Worm (Caenorhabditis elegans) whole organism, mixed stage, embryonic: ENCODE measurements around the gene F35H8.2.

Experiments used
- M03D4.4 ChIP-seq: sonication (generic microtip); optimal IDR thresholded peaks from 2 replicates; lab custom pipeline; 2017; ENCODE audit warnings: mild to moderate bottlenecking, missing genetic modification characterization, missing compliant biosample characterization
- bed-3 ChIP-seq: fragments of 200-800 bp; sonication (Bioruptor generic); optimal IDR thresholded peaks from 3 replicates; lab custom pipeline; 2018; ENCODE audit warnings: mild to moderate bottlenecking, missing genetic modification characterization, moderate library complexity, missing compliant biosample characterization
- blmp-1 ChIP-seq: fragments of 150-350 bp; optimal IDR thresholded peaks from 2 replicates; lab custom pipeline; 2014; ENCODE audit warnings: missing biosample characterization, missing genetic modification characterization
- ceh-39 ChIP-seq: fragments of 150-350 bp; optimal IDR thresholded peaks from 2 replicates; lab custom pipeline; 2014; ENCODE audit warnings: missing biosample characterization, missing genetic modification characterization
- ceh-43 ChIP-seq: fragments of 200-800 bp; sonication (Bioruptor generic); optimal IDR thresholded peaks from 2 replicates; lab custom pipeline; 2018; ENCODE audit warnings: mild to moderate bottlenecking, missing genetic modification characterization, moderate library complexity, missing compliant biosample characterization
- ces-1 ChIP-seq: fragments of 150-350 bp; optimal IDR thresholded peaks from 2 replicates; lab custom pipeline; 2014; ENCODE audit warnings: missing biosample characterization, missing genetic modification reagents, missing genetic modification characterization
- cnd-1 ChIP-seq: fragments of 200-800 bp; sonication (Bioruptor generic); optimal IDR thresholded peaks from 2 replicates; lab custom pipeline; 2018; ENCODE audit warnings: mild to moderate bottlenecking, missing genetic modification characterization, missing compliant biosample characterization
- drap-1 ChIP-seq: fragments of 200-800 bp; sonication (Bioruptor generic); optimal IDR thresholded peaks from 3 replicates; lab custom pipeline; 2018; ENCODE audit warnings: mild to moderate bottlenecking, missing genetic modification characterization, missing compliant biosample characterization
- elt-1 ChIP-seq: sonication (generic microtip); optimal IDR thresholded peaks from 2 replicates; lab custom pipeline; 2017; ENCODE audit warnings: missing genetic modification characterization, mild to moderate bottlenecking, missing compliant biosample characterization, antibody characterized with exemption, moderate library complexity, borderline replicate concordance; ENCODE audit not compliant: insufficient read depth
- flh-1 ChIP-seq: fragments of 200-800 bp; sonication (Bioruptor generic); optimal IDR thresholded peaks from 2 replicates; lab custom pipeline; 2018; ENCODE audit warnings: mild to moderate bottlenecking, missing genetic modification characterization, moderate library complexity, missing compliant biosample characterization
- hlh-1 ChIP-seq: fragments of 150-350 bp; optimal IDR thresholded peaks from 2 replicates; lab custom pipeline; 2014; ENCODE audit warnings: missing biosample characterization, missing genetic modification reagents, missing genetic modification characterization
- lin-13 ChIP-seq: fragments of 150-350 bp; optimal IDR thresholded peaks from 2 replicates; lab custom pipeline; 2014; ENCODE audit warnings: missing biosample characterization, missing genetic modification characterization
- lin-32 ChIP-seq: fragments of 200-800 bp; sonication (Bioruptor generic); optimal IDR thresholded peaks from 2 replicates; lab custom pipeline; 2018; ENCODE audit warnings: mild to moderate bottlenecking, missing genetic modification characterization, missing compliant biosample characterization
- mab-5 ChIP-seq: fragments of 150-350 bp; optimal IDR thresholded peaks from 2 replicates; lab custom pipeline; 2014; ENCODE audit warnings: missing biosample characterization, missing genetic modification characterization
- mep-1 ChIP-seq: fragments of 150-350 bp; optimal IDR thresholded peaks from 2 replicates; lab custom pipeline; 2017; ENCODE audit warnings: missing biosample characterization, missing genetic modification reagents, missing genetic modification characterization, inconsistent platforms
- mls-2 ChIP-seq: sonication (generic microtip); optimal IDR thresholded peaks from 2 replicates; lab custom pipeline; 2016; ENCODE audit warnings: mild to moderate bottlenecking, missing genetic modification characterization, moderate library complexity, missing compliant biosample characterization
- nhr-2 ChIP-seq: fragments of 150-350 bp; optimal IDR thresholded peaks from 2 replicates; lab custom pipeline; 2014; ENCODE audit warnings: missing biosample characterization, missing genetic modification characterization
- nhr-237 ChIP-seq: fragments of 150-350 bp; optimal IDR thresholded peaks from 2 replicates; lab custom pipeline; 2014; ENCODE audit warnings: missing biosample characterization, missing genetic modification characterization
- nhr-28 ChIP-seq: fragments of 150-350 bp; optimal IDR thresholded peaks from 2 replicates; lab custom pipeline; 2014; ENCODE audit warnings: missing biosample characterization, missing genetic modification characterization
- nhr-76 ChIP-seq: sonication (generic microtip); optimal IDR thresholded peaks from 2 replicates; lab custom pipeline; 2017; ENCODE audit warnings: missing biosample characterization, missing genetic modification characterization
- pha-4 ChIP-seq: fragments of 150-350 bp; optimal IDR thresholded peaks from 2 replicates; lab custom pipeline; 2018; ENCODE audit warnings: missing biosample characterization, missing genetic modification reagents, missing genetic modification characterization
- sem-2 ChIP-seq: fragments of 200-800 bp; sonication (Bioruptor generic); optimal IDR thresholded peaks from 2 replicates; lab custom pipeline; 2018; ENCODE audit warnings: mild to moderate bottlenecking, missing genetic modification characterization, missing compliant biosample characterization
- snpc-4 ChIP-seq: fragments of 150-350 bp; optimal IDR thresholded peaks from 2 replicates; lab custom pipeline; 2014; ENCODE audit warnings: missing biosample characterization, missing genetic modification characterization
- sptf-1 ChIP-seq: sonication (generic microtip); optimal IDR thresholded peaks from 2 replicates; lab custom pipeline; 2017; ENCODE audit warnings: mild to moderate bottlenecking, missing genetic modification characterization, moderate library complexity, missing compliant biosample characterization
- tbx-8 ChIP-seq: fragments of 200-800 bp; sonication (Bioruptor generic); optimal IDR thresholded peaks from 2 replicates; lab custom pipeline; 2018; ENCODE audit warnings: mild to moderate bottlenecking, missing genetic modification characterization, moderate library complexity, missing compliant biosample characterization
- unc-120 ChIP-seq: sonication (generic microtip); optimal IDR thresholded peaks from 2 replicates; lab custom pipeline; 2017; ENCODE audit warnings: missing genetic modification characterization, missing compliant biosample characterization; ENCODE audit not compliant: poor library complexity, severe bottlenecking
- unc-39 ChIP-seq: fragments of 150-350 bp; optimal IDR thresholded peaks from 2 replicates; lab custom pipeline; 2014; ENCODE audit warnings: missing biosample characterization, missing genetic modification characterization
- unc-62 ChIP-seq: fragments of 150-350 bp; optimal IDR thresholded peaks from 2 replicates; lab custom pipeline; 2014; ENCODE audit warnings: missing biosample characterization, missing genetic modification reagents, missing genetic modification characterization
- zip-8 ChIP-seq: fragments of 150-350 bp; optimal IDR thresholded peaks from 2 replicates; lab custom pipeline; 2014; ENCODE audit warnings: missing biosample characterization, missing genetic modification characterization

The F35H8.2 gene

ce11 chrII:9532011-9532410 lies 23.3 kb upstream of the F35H8.2 start, which contains the start of gene sra-9:
Gene sra-9, plus strand, starts transcription at chrII:9532311.
- no peak for TF ChIP-seq unc-39 (tag; lab: Kevin White, UChicago)
- TF ChIP-seq tbx-8 (GFP tag; lab: Kevin White, UChicago) = no peak
- no peak for TF ChIP-seq lin-32 (GFP tag; lab: Kevin White, UChicago)
- no peak for TF ChIP-seq mab-5
- no peak for TF ChIP-seq unc-120 (tag; lab: Kevin White, UChicago)
- no peak for TF ChIP-seq nhr-76 (tag; lab: Kevin White, UChicago)
- TF ChIP-seq elt-1 (tag; lab: Kevin White, UChicago) = no peak
- TF ChIP-seq blmp-1 (tag; lab: Kevin White, UChicago) = no peak
- no peak for TF ChIP-seq drap-1 (GFP tag; lab: Kevin White, UChicago)
- TF ChIP-seq ces-1 (GFP tag; lab: Kevin White, UChicago) = no peak
- TF ChIP-seq nhr-2 (tag; lab: Kevin White, UChicago) = no peak
- no peak for TF ChIP-seq mls-2 (tag; lab: Kevin White, UChicago)
- TF ChIP-seq sptf-1 (tag; lab: Kevin White, UChicago) = no peak
- TF ChIP-seq hlh-1 = no peak
- no peak for TF ChIP-seq snpc-4
- TF ChIP-seq ceh-39 = no peak
- no peak for TF ChIP-seq mep-1 (tag; lab: Kevin White, UChicago)
- TF ChIP-seq ceh-43 = no peak
- TF ChIP-seq nhr-28 (tag; lab: Kevin White, UChicago) = no peak
- TF ChIP-seq zip-8 (tag; lab: Kevin White, UChicago) = no peak

- TF ChIP-seq zip-8 (tag; lab: Kevin White, UChicago) = peak; percentile 51
- no peak for TF ChIP-seq pha-4
These were observed 17.9 kb upstream of the F35H8.2 start, which contains the start of gene sra-8 for ce11 chrII:9537429-9537828. Gene sra-8, plus strand, starts transcription at chrII:9537729.

- no peak for TF ChIP-seq nhr-76 (tag; lab: Kevin White, UChicago)
- no peak for TF ChIP-seq nhr-237 (tag; lab: Kevin White, UChicago)
These were observed 14.6 kb upstream of the F35H8.2 start, which contains the start of gene sra-3 for ce11 chrII:9540723-9541122. Gene sra-3, minus strand, starts transcription at chrII:9540823.

- TF ChIP-seq cnd-1 (no peak), lin-32 (GFP tag; lab: Kevin White, UChicago) (no peak), pha-4 (no peak), nhr-28 (tag; lab: Kevin White, UChicago) (no peak), unc-62 (GFP tag; lab: Kevin White, UChicago) (no peak)
These were observed 12.5 kb upstream of the F35H8.2 start, which contains the start of gene sra-4 for ce11 chrII:9542785-9543184. Gene sra-4, minus strand, starts transcription at chrII:9542885.

- TF ChIP-seq nhr-76 (tag; lab: Kevin White, UChicago) = no peak
These were observed 10.9 kb upstream of the F35H8.2 start, which contains the start of gene sra-7 for ce11 chrII:9544386-9544785. Gene sra-7, plus strand, starts transcription at chrII:9544686.

- TF ChIP-seq sem-2 (no peak), lin-13 (no peak), bed-3 (GFP tag; lab: Kevin White, UChicago) (no peak), lin-32 (GFP tag; lab: Kevin White, UChicago) (no peak), pha-4 (no peak), nhr-76 (tag; lab: Kevin White, UChicago) (no peak), nhr-28 (tag; lab: Kevin White, UChicago) (no peak), M03D4.4 (tag; lab: Kevin White, UChicago) (no peak), unc-39 (tag; lab: Kevin White, UChicago) (no peak), flh-1 (no peak)
These were observed 4.6 kb upstream of the F35H8.2 start, which contains the start of gene sra-6 for ce11 chrII:9550718-9551117. Gene sra-6, minus strand, starts transcription at chrII:9550818.
